Fruit fly (Drosophila melanogaster) whole organism, embryonic: ENCODE results near the gene Fdx1.

Experiments used
- BtbVII ChIP-seq: fragments of 200-800 bp; sonication (Bioruptor generic); optimal IDR thresholded peaks from 3 replicates; lab custom pipeline; 2017; ENCODE audit warnings: missing biosample characterization, mild to moderate bottlenecking, missing genetic modification characterization
- CG11456 ChIP-seq: fragments of 200-800 bp; sonication (Bioruptor generic); IDR thresholded peaks from 3 replicates; pipeline ENCODE4 v1.3.6; 2022; ENCODE audit warnings: missing biosample characterization, missing genetic modification characterization
- CG12219 ChIP-seq: fragments of 200-800 bp; sonication (Bioruptor generic); optimal IDR thresholded peaks from 3 replicates; lab custom pipeline; 2018; ENCODE audit warnings: missing biosample characterization, mild to moderate bottlenecking, missing genetic modification characterization
- CG12391 ChIP-seq: fragments of 200-800 bp; sonication (Bioruptor generic); optimal IDR thresholded peaks from 3 replicates; lab custom pipeline; 2018; ENCODE audit warnings: missing biosample characterization, mild to moderate bottlenecking, missing genetic modification characterization, moderate library complexity
- CG15011 ChIP-seq: fragments of 200-800 bp; sonication (Bioruptor generic); optimal IDR thresholded peaks from 3 replicates; lab custom pipeline; 2018; ENCODE audit warnings: missing biosample characterization, mild to moderate bottlenecking, missing genetic modification characterization
- CG18262 ChIP-seq: fragments of 200-800 bp; optimal IDR thresholded peaks from 3 replicates; lab custom pipeline; 2019; ENCODE audit warnings: missing biosample characterization, mild to moderate bottlenecking, missing genetic modification characterization, moderate library complexity
- CG18599 ChIP-seq: fragments of 200-800 bp; sonication (Bioruptor generic); optimal IDR thresholded peaks from 3 replicates; lab custom pipeline; 2017; ENCODE audit warnings: missing biosample characterization, missing genetic modification characterization, mild to moderate bottlenecking, moderate library complexity, missing genetic modification reagents
- CG3407 ChIP-seq: fragments of 200-800 bp; sonication (Bioruptor generic); optimal IDR thresholded peaks from 2 replicates; lab custom pipeline; 2018; ENCODE audit warnings: missing biosample characterization, mild to moderate bottlenecking, missing genetic modification characterization
- CG6683 ChIP-seq: fragments of 200-800 bp; sonication (Bioruptor generic); optimal IDR thresholded peaks from 2 replicates; lab custom pipeline; 2017; ENCODE audit warnings: missing biosample characterization, mild to moderate bottlenecking, missing genetic modification characterization, missing genetic modification reagents
- CG8089 ChIP-seq: fragments of 200-800 bp; sonication (Bioruptor generic); optimal IDR thresholded peaks from 3 replicates; lab custom pipeline; 2016; ENCODE audit warnings: missing biosample characterization, missing genetic modification characterization
- CG8944 ChIP-seq: fragments of 200-800 bp; sonication (Bioruptor generic); optimal IDR thresholded peaks from 3 replicates; lab custom pipeline; 2016; ENCODE audit warnings: missing biosample characterization, missing genetic modification characterization
- Dbx ChIP-seq: fragments of 200-800 bp; sonication (Bioruptor generic); IDR thresholded peaks from 3 replicates; pipeline ENCODE4 v1.3.6; 2022; ENCODE audit warnings: missing biosample characterization, missing genetic modification characterization
- Dip2 ChIP-seq: fragments of 200-800 bp; sonication (Bioruptor generic); IDR thresholded peaks from 2 replicates; pipeline ENCODE4 v1.3.6; 2022; ENCODE audit warnings: missing biosample characterization, missing genetic modification characterization
- Dll ChIP-seq: fragments of 200-800 bp; sonication (Bioruptor generic); IDR thresholded peaks from 4 replicates; pipeline ENCODE4 v1.3.6; 2022; ENCODE audit warnings: missing biosample characterization, missing genetic modification characterization; ENCODE audit not compliant: partially characterized antibody
- Doc3 ChIP-seq: fragments of 200-800 bp; sonication (Bioruptor generic); IDR thresholded peaks from 3 replicates; pipeline ENCODE4 v1.3.6; 2022; ENCODE audit warnings: missing biosample characterization, missing genetic modification characterization; ENCODE audit not compliant: partially characterized antibody
- Ets97D ChIP-seq: fragments of 200-800 bp; sonication (Bioruptor generic); optimal IDR thresholded peaks from 3 replicates; lab custom pipeline; 2016; ENCODE audit warnings: missing biosample characterization, missing genetic modification characterization
- H2.0 ChIP-seq: fragments of 200-800 bp; sonication (Bioruptor generic); IDR thresholded peaks from 2 replicates; pipeline ENCODE4 v1.3.6; 2022; ENCODE audit warnings: missing biosample characterization, missing genetic modification characterization
- Hr39 ChIP-seq: fragments of >200 bp; optimal IDR thresholded peaks from 2 replicates; lab custom pipeline; 2017
- Hr78 ChIP-seq, 2 experiments: fragments of 200-800 bp in 1 of 2; fragments of >200 bp in 1 of 2; sonication (Bioruptor generic) in 1 of 2; optimal IDR thresholded peaks; 2 replicates each; lab custom pipeline; 2017 to 2019; ENCODE audit warnings: missing biosample characterization in 2 of 2, missing genetic modification characterization in 2 of 2, mild to moderate bottlenecking in 1 of 2, moderate library complexity in 1 of 2
- Jarid2 ChIP-seq: fragments of 200-800 bp; sonication (Bioruptor generic); optimal IDR thresholded peaks from 3 replicates; lab custom pipeline; 2017; ENCODE audit warnings: mild to moderate bottlenecking, missing biosample characterization, missing genetic modification reagents, missing genetic modification characterization
- Kr ChIP-seq: fragments of 200-800 bp; sonication (Bioruptor generic); optimal IDR thresholded peaks from 2 replicates; lab custom pipeline; 2017; ENCODE audit warnings: missing biosample characterization, mild to moderate bottlenecking, missing genetic modification characterization
- NC2β ChIP-seq: fragments of 200-800 bp; sonication (Bioruptor generic); optimal IDR thresholded peaks from 2 replicates; lab custom pipeline; 2016; ENCODE audit warnings: missing biosample characterization, missing genetic modification characterization
- Opbp ChIP-seq: fragments of 200-800 bp; sonication (Bioruptor generic); IDR thresholded peaks from 3 replicates; pipeline ENCODE4 v1.3.6; 2022; ENCODE audit warnings: missing biosample characterization, missing genetic modification characterization; ENCODE audit not compliant: partially characterized antibody
- Optix ChIP-seq: fragments of 200-800 bp; sonication (Bioruptor generic); IDR thresholded peaks from 3 replicates; pipeline ENCODE4 v1.3.6; 2022; ENCODE audit warnings: missing biosample characterization, missing genetic modification characterization
- Sox100B ChIP-seq: fragments of 200-800 bp; sonication (Bioruptor generic); optimal IDR thresholded peaks from 3 replicates; lab custom pipeline; 2018; ENCODE audit warnings: missing biosample characterization, mild to moderate bottlenecking, missing genetic modification characterization
- Tbp ChIP-seq: fragments of >200 bp; optimal IDR thresholded peaks from 2 replicates; lab custom pipeline; 2018; ENCODE audit warnings: missing biosample characterization, missing genetic modification characterization
- YL-1 ChIP-seq: fragments of 200-800 bp; sonication (Bioruptor generic); optimal IDR thresholded peaks from 3 replicates; lab custom pipeline; 2017; ENCODE audit warnings: missing biosample characterization, mild to moderate bottlenecking, missing genetic modification characterization
- aop ChIP-seq: fragments of 200-800 bp; sonication (Bioruptor generic); IDR thresholded peaks from 2 replicates; pipeline ENCODE4 v1.3.6; 2022; ENCODE audit warnings: missing biosample characterization, missing genetic modification characterization
- bcd ChIP-seq: fragments of 200-800 bp; sonication (Bioruptor generic); optimal IDR thresholded peaks from 2 replicates; lab custom pipeline; 2017; ENCODE audit warnings: missing biosample characterization, mild to moderate bottlenecking, missing genetic modification characterization
- cato ChIP-seq: fragments of 200-800 bp; sonication (Bioruptor generic); optimal IDR thresholded peaks from 2 replicates; lab custom pipeline; 2016; ENCODE audit warnings: missing biosample characterization, missing genetic modification characterization, borderline replicate concordance
- danr ChIP-seq: fragments of 200-800 bp; sonication (Bioruptor generic); IDR thresholded peaks from 2 replicates; pipeline ENCODE4 v1.3.6; 2022; ENCODE audit warnings: missing biosample characterization, missing genetic modification characterization
- dm ChIP-seq: fragments of 200-800 bp; sonication (Bioruptor generic); optimal IDR thresholded peaks from 3 replicates; lab custom pipeline; 2016; ENCODE audit warnings: missing biosample characterization, missing genetic modification characterization
- exex ChIP-seq: fragments of 200-800 bp; sonication (Bioruptor generic); optimal IDR thresholded peaks from 4 replicates; lab custom pipeline; 2018; ENCODE audit warnings: missing biosample characterization, mild to moderate bottlenecking, missing genetic modification characterization, moderate library complexity
- gsb-n ChIP-seq: fragments of 200-800 bp; sonication (Bioruptor generic); optimal IDR thresholded peaks from 3 replicates; lab custom pipeline; 2018; ENCODE audit warnings: missing biosample characterization, mild to moderate bottlenecking, missing genetic modification characterization
- inv ChIP-seq: fragments of 200-800 bp; sonication (Bioruptor generic); IDR thresholded peaks from 2 replicates; pipeline ENCODE4 v1.3.6; 2022; ENCODE audit warnings: missing biosample characterization, missing genetic modification characterization; ENCODE audit not compliant: partially characterized antibody
- jing ChIP-seq: fragments of 200-800 bp; sonication (Bioruptor generic); optimal IDR thresholded peaks from 2 replicates; lab custom pipeline; 2018; ENCODE audit warnings: missing biosample characterization, mild to moderate bottlenecking, missing genetic modification characterization
- lola ChIP-seq, 3 experiments: fragments of >200 bp in 2 of 3; fragments of 200-800 bp in 1 of 3; sonication (Bioruptor generic) in 1 of 3; optimal IDR thresholded peaks; 2 replicates each; lab custom pipeline; 2017 to 2019; ENCODE audit warnings: missing biosample characterization in 3 of 3, missing genetic modification characterization in 3 of 3, mild to moderate bottlenecking in 1 of 3, moderate library complexity in 1 of 3
- mirr ChIP-seq: fragments of 200-800 bp; sonication (Bioruptor generic); optimal IDR thresholded peaks from 3 replicates; lab custom pipeline; 2018; ENCODE audit warnings: missing biosample characterization, mild to moderate bottlenecking, missing genetic modification characterization
- mld ChIP-seq: fragments of 200-800 bp; sonication (Bioruptor generic); IDR thresholded peaks from 3 replicates; pipeline ENCODE4 v1.3.6; 2022; ENCODE audit warnings: missing biosample characterization, missing genetic modification characterization; ENCODE audit not compliant: partially characterized antibody
- nmo ChIP-seq: fragments of 200-800 bp; sonication (Bioruptor generic); optimal IDR thresholded peaks from 2 replicates; lab custom pipeline; 2018; ENCODE audit warnings: missing biosample characterization, mild to moderate bottlenecking, missing genetic modification characterization, moderate library complexity
- org-1 ChIP-seq: fragments of 200-800 bp; sonication (Bioruptor generic); optimal IDR thresholded peaks from 2 replicates; lab custom pipeline; 2017; ENCODE audit warnings: missing biosample characterization, missing genetic modification characterization
- p53 ChIP-seq: fragments of 200-800 bp; sonication (Bioruptor generic); optimal IDR thresholded peaks from 2 replicates; lab custom pipeline; 2016; ENCODE audit warnings: missing biosample characterization, missing genetic modification characterization
- pan ChIP-seq, 4 experiments: fragments of >200 bp in 3 of 4; fragments of 200-800 bp in 1 of 4; sonication (Bioruptor generic) in 1 of 4; optimal IDR thresholded peaks in 3 of 4; IDR thresholded peaks in 1 of 4; 2 replicates each; pipeline versions ENCODE4 v1.3.6 to Lab custom; 2017 to 2022; ENCODE audit warnings: missing biosample characterization in 2 of 4, missing genetic modification characterization in 2 of 4, mixed read lengths in 1 of 4
- pum ChIP-seq: fragments of 200-800 bp; sonication (Bioruptor generic); optimal IDR thresholded peaks from 2 replicates; lab custom pipeline; 2016; ENCODE audit warnings: missing biosample characterization, missing genetic modification characterization
- slbo ChIP-seq: fragments of 200-800 bp; sonication (Bioruptor generic); IDR thresholded peaks from 2 replicates; pipeline ENCODE4 v1.3.6; 2022; ENCODE audit warnings: missing biosample characterization, missing genetic modification characterization
- so ChIP-seq: fragments of 200-800 bp; sonication (Bioruptor generic); IDR thresholded peaks from 3 replicates; pipeline ENCODE4 v1.3.6; 2022; ENCODE audit warnings: missing biosample characterization, missing genetic modification characterization
- trh ChIP-seq: fragments of 200-800 bp; sonication (Bioruptor generic); optimal IDR thresholded peaks from 2 replicates; lab custom pipeline; 2016; ENCODE audit warnings: missing biosample characterization, missing genetic modification characterization
- tup ChIP-seq: fragments of 200-800 bp; sonication (Bioruptor generic); optimal IDR thresholded peaks from 2 replicates; lab custom pipeline; 2016; ENCODE audit warnings: missing biosample characterization, mild to moderate bottlenecking, missing genetic modification characterization, moderate library complexity
- unc-4 ChIP-seq: fragments of 200-800 bp; sonication (Bioruptor generic); IDR thresholded peaks from 2 replicates; pipeline ENCODE4 v1.3.6; 2022; ENCODE audit warnings: missing biosample characterization, missing genetic modification characterization; ENCODE audit not compliant: partially characterized antibody

Gene Fdx1

DNA sequence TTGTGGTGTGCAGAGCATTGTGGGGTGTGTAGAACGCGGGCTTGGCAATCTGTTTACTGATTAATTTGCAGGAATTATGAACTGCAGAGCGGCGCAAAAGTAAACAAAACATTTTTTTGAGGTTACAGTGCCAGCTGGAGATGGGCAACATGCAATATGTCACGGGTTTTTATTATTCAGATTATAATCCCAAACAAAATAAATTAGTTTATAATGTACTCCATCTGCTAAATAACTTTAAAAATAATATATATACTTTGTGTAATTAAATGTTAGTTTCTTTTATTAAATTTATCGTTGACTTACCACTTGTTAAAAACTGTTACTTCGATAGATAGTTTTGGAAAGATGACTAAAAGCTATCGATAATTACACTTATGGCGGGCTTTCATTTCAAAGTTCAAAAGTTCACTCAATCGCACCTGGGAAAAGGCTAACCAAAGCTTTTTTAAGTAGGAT is at the start of gene Fdx1 (continued):
- TF ChIP-seq Dip2 (GFP tag; lab: Robert Waterston, UW) (no peak), Jarid2 (GFP tag; lab: Kevin White, UChicago) (no peak), slbo (GFP tag; lab: Robert Waterston, UW) (peak; percentile 74), Sox100B (GFP tag; lab: Kevin White, UChicago) (peak; percentile 23), cato (GFP tag; lab: Kevin White, UChicago) (no peak), Kr (GFP tag; lab: Kevin White, UChicago) (no peak), Doc3 (GFP tag; lab: Robert Waterston, UW) (peak; percentile 64), trh (GFP tag; lab: Kevin White, UChicago) (no peak), CG15011 (GFP tag; lab: Kevin White, UChicago) (no peak), pan (optimal IDR thresholded peaks at IDR 0.05; lab: Kevin White, UChicago) (no peak), pan (GFP tag; optimal IDR thresholded peaks at IDR 0.05 in 1 of 2, IDR thresholded peaks at IDR 0.05 in 1 of 2) (peak in 1 of 2 experiments; percentile 15), Dll (GFP tag; lab: Robert Waterston, UW) (peak; percentile 80), CG8944 (no peak), jing (GFP tag; lab: Kevin White, UChicago) (no peak), Dbx (GFP tag; lab: Robert Waterston, UW) (peak; percentile 39; the same call in 1 of the 3 replicates), lola (GFP tag; optimal IDR thresholded peaks at IDR 0.05; lab: Kevin White, UChicago) (peak in 1 of 3 experiments; percentile 14), pum (GFP tag; lab: Kevin White, UChicago) (no peak), bcd (GFP tag; lab: Kevin White, UChicago) (no peak), CG6683 (no peak), dm (no peak), so (0 out of 3 replicates have a peak, but pooled peaks have one; percentile 27), mld (GFP tag; lab: Robert Waterston, UW) (no peak), Hr39 (lab: Kevin White, UChicago) (no peak), inv (peak; percentile 37; the same call in 1 of the 2 replicates), CG8089 (GFP tag; lab: Kevin White, UChicago) (no peak), BtbVII (GFP tag; lab: Kevin White, UChicago) (peak; percentile 26), Tbp (no peak), NC2β (GFP tag; lab: Kevin White, UChicago) (no peak), CG18599 (GFP tag; lab: Kevin White, UChicago) (peak; percentile 47), unc-4 (GFP tag; lab: Robert Waterston, UW) (peak; percentile 70), gsb-n (tag; lab: Kevin White, UChicago) (peak; percentile 19), CG11456 (GFP tag; lab: Robert Waterston, UW) (0 out of 3 replicates have a peak, but pooled peaks have one; percentile 27), H2.0 (GFP tag; lab: Robert Waterston, UW) (peak; percentile 47; the same call in 1 of the 2 replicates), p53 (GFP tag; lab: Kevin White, UChicago) (no peak), Ets97D (GFP tag; lab: Kevin White, UChicago) (no peak), aop (GFP tag; lab: Robert Waterston, UW) (no peak), danr (GFP tag; lab: Robert Waterston, UW) (no peak), Optix (GFP tag; lab: Robert Waterston, UW) (no peak), CG3407 (GFP tag; lab: Kevin White, UChicago) (no peak), Opbp (no peak; the same call in 2 of the 3 replicates), CG12219 (no peak), nmo (peak; percentile 45), YL-1 (GFP tag; lab: Kevin White, UChicago) (peak; percentile 1), mirr (no peak), org-1 (GFP tag; lab: Kevin White, UChicago) (no peak), CG18262 (tag; lab: Kevin White, UChicago) (peak; percentile 43), exex (tag; lab: Kevin White, UChicago) (peak; percentile 32), tup (GFP tag; lab: Kevin White, UChicago) (no peak), CG12391 (tag; lab: Kevin White, UChicago) (peak; percentile 65), Hr78 (GFP tag; optimal IDR thresholded peaks at IDR 0.05; lab: Kevin White, UChicago) (no peak)
